Fruit fly (Drosophila melanogaster) whole organism, prepupa: ENCODE measurements around the gene THG.

Experiments
- CG34406 ChIP-seq: fragments of 200-800 bp; sonication (Bioruptor generic); optimal IDR thresholded peaks from 3 replicates; lab custom pipeline; 2016; ENCODE audit warnings: missing biosample characterization, missing genetic modification characterization
- CG8119 ChIP-seq: fragments of 200-800 bp; sonication (Bioruptor generic); IDR thresholded peaks from 3 replicates; pipeline ENCODE4 v1.3.6; 2022; ENCODE audit warnings: missing biosample characterization, missing genetic modification characterization
- Sox102F ChIP-seq: fragments of 200-800 bp; sonication (Bioruptor generic); optimal IDR thresholded peaks from 2 replicates; lab custom pipeline; 2016; ENCODE audit warnings: missing biosample characterization, mild to moderate bottlenecking, missing genetic modification characterization

DNA sequence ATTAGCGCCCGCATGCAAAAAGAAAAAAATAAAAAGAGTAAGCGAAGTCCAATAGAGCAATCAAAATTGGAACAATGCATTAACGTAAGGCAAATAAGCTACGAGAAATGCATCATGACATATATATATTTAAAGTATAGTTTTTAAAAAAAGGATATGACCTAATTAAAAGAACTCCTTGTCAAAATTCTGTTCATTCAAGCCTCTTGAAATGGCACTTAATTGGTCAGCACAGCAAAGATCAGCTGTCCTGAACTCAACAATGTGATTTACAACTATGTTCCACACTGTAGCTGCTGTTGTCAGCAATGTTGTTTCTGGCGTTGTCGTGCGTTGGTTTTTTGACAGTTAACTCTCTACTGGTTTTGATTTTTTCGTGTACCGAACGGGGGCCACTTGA lies 7.7 kb downstream of the THG start:
- no peak for TF ChIP-seq Sox102F (GFP tag; lab: Kevin White, UChicago)
- TF ChIP-seq CG34406 (GFP tag; lab: Kevin White, UChicago) = no peak
- TF ChIP-seq CG8119 (GFP tag; lab: Robert Waterston, UW) = no peak
